Worm (Caenorhabditis elegans) whole organism, L4 larva: ENCODE measurements around the gene F09C6.11.

Source experiments
- D1046.2 ChIP-seq: fragments of 200-800 bp; sonication (Bioruptor generic); IDR thresholded peaks from 2 replicates; pipeline ENCODE4 v1.3.6; 2022; ENCODE audit warnings: missing genetic modification characterization, missing compliant biosample characterization
- ZK546.5 ChIP-seq, 2 experiments: sonication (generic microtip); optimal IDR thresholded peaks; 2 replicates each; lab custom pipeline; 2017; ENCODE audit warnings: missing biosample characterization in 2 of 2, missing genetic modification characterization in 2 of 2
- fkh-10 ChIP-seq: fragments of 150-350 bp; optimal IDR thresholded peaks from 2 replicates; lab custom pipeline; 2014; ENCODE audit warnings: missing biosample characterization, missing genetic modification reagents, missing genetic modification characterization
- fos-1 ChIP-seq: fragments of 150-350 bp; optimal IDR thresholded peaks from 2 replicates; lab custom pipeline; 2014; ENCODE audit warnings: missing biosample characterization, missing genetic modification characterization
- lim-7 ChIP-seq: fragments of 200-800 bp; sonication (Bioruptor generic); IDR thresholded peaks from 2 replicates; pipeline ENCODE4 v1.3.6; 2022; ENCODE audit warnings: missing genetic modification characterization, missing compliant biosample characterization
- lin-1 ChIP-seq: fragments of 200-800 bp; sonication (Bioruptor generic); IDR thresholded peaks from 2 replicates; pipeline ENCODE4 v1.3.6; 2022; ENCODE audit warnings: missing genetic modification reagents, missing genetic modification characterization, missing compliant biosample characterization
- nhr-76 ChIP-seq: fragments of 150-350 bp; optimal IDR thresholded peaks from 2 replicates; lab custom pipeline; 2014; ENCODE audit warnings: missing biosample characterization, missing genetic modification characterization
- nhr-77 ChIP-seq: fragments of 150-350 bp; optimal IDR thresholded peaks from 2 replicates; lab custom pipeline; 2014; ENCODE audit warnings: missing biosample characterization, missing genetic modification characterization
- pha-4 ChIP-seq, 2 experiments: fragments of 150-350 bp in 1 of 2; fragments of 200-800 bp in 1 of 2; sonication (Bioruptor generic) in 1 of 2; IDR thresholded peaks in 1 of 2; optimal IDR thresholded peaks in 1 of 2; 2 replicates each; pipeline versions ENCODE4 v1.3.6 to Lab custom; 2014 to 2022; ENCODE audit warnings: missing genetic modification characterization in 2 of 2, missing genetic modification reagents in 2 of 2, missing biosample characterization in 1 of 2, missing compliant biosample characterization in 1 of 2
- unc-39 ChIP-seq: sonication (generic microtip); optimal IDR thresholded peaks from 2 replicates; lab custom pipeline; 2017; ENCODE audit warnings: missing biosample characterization, missing genetic modification characterization
- unc-62 ChIP-seq, 3 experiments: fragments of 150-350 bp in 1 of 3; sonication (generic microtip); optimal IDR thresholded peaks in 2 of 3; peaks in 1 of 3; 1 replicate in 1 of 3; 2 replicates in 2 of 3; lab custom pipeline; 2014 to 2017; ENCODE audit warnings: missing biosample characterization in 3 of 3, missing genetic modification characterization in 3 of 3, missing genetic modification reagents in 3 of 3, missing genotype in 1 of 3

- TF ChIP-seq unc-62 (GFP tag; optimal IDR thresholded peaks at IDR 0.05 in 1 of 2; lab: Kevin White, UChicago) (no peak), unc-62 (tag; optimal IDR thresholded peaks at IDR 0.05; lab: Kevin White, UChicago) (no peak), fkh-10 (no peak), nhr-76 (tag; lab: Kevin White, UChicago) (no peak), ZK546.5 (tag; optimal IDR thresholded peaks at IDR 0.05; lab: Kevin White, UChicago) (no peak), fos-1 (no peak), D1046.2 (GFP tag; lab: Robert Waterston, UW) (no peak), nhr-77 (tag; lab: Kevin White, UChicago) (no peak), lim-7 (GFP tag; lab: Robert Waterston, UW) (no peak), lin-1 (no peak), pha-4 (GFP tag; IDR thresholded peaks at IDR 0.05; lab: Robert Waterston, UW) (no peak), pha-4 (tag; optimal IDR thresholded peaks at IDR 0.05; lab: Kevin White, UChicago) (peak; percentile 27), unc-39 (no peak)
These were observed at the start of gene F09C6.11, which contains the start of gene F09C6.12 for ce11 chrV:16882260-16882918.
